Fruit fly (Drosophila melanogaster) whole organism, embryonic: ENCODE measurements around the gene CG13309.
A peak's percentile ranks its signal among the peaks of the same experiment; 100 is the strongest.

Source experiments
- Atf3 ChIP-seq: fragments of 200-800 bp; sonication (Bioruptor generic); optimal IDR thresholded peaks from 3 replicates; lab custom pipeline; 2016; ENCODE audit warnings: missing biosample characterization, missing genetic modification characterization
- Bteb2 ChIP-seq: fragments of 200-800 bp; sonication (Bioruptor generic); optimal IDR thresholded peaks from 2 replicates; lab custom pipeline; 2016; ENCODE audit warnings: missing biosample characterization, missing genetic modification characterization
- CG11456 ChIP-seq: fragments of 200-800 bp; sonication (Bioruptor generic); IDR thresholded peaks from 3 replicates; pipeline ENCODE4 v1.3.6; 2022; ENCODE audit warnings: missing biosample characterization, missing genetic modification characterization
- CG16863 ChIP-seq: fragments of 200-800 bp; sonication (Bioruptor generic); optimal IDR thresholded peaks from 3 replicates; lab custom pipeline; 2016; ENCODE audit warnings: missing biosample characterization, missing genetic modification characterization
- CG18476 ChIP-seq: fragments of 200-800 bp; sonication (Bioruptor generic); optimal IDR thresholded peaks from 2 replicates; lab custom pipeline; 2016; ENCODE audit warnings: missing biosample characterization, mild to moderate bottlenecking, missing genetic modification characterization
- CG2120 ChIP-seq: fragments of 200-800 bp; sonication (Bioruptor generic); optimal IDR thresholded peaks from 3 replicates; lab custom pipeline; 2016; ENCODE audit warnings: missing biosample characterization, missing genetic modification characterization
- CG3163 ChIP-seq: fragments of 200-800 bp; sonication (Bioruptor generic); optimal IDR thresholded peaks from 3 replicates; lab custom pipeline; 2016; ENCODE audit warnings: missing biosample characterization, missing genetic modification characterization
- CG32772 ChIP-seq: fragments of 200-800 bp; sonication (Bioruptor generic); IDR thresholded peaks from 2 replicates; pipeline ENCODE4 v1.3.6; 2022; ENCODE audit warnings: missing biosample characterization, missing genetic modification characterization
- CG34422 ChIP-seq: fragments of 200-800 bp; sonication (Bioruptor generic); IDR thresholded peaks from 3 replicates; pipeline ENCODE4 v1.3.6; 2022; ENCODE audit warnings: missing biosample characterization, missing genetic modification characterization
- CG4360 ChIP-seq: fragments of 200-800 bp; sonication (Bioruptor generic); IDR thresholded peaks from 2 replicates; pipeline ENCODE4 v1.3.6; 2022; ENCODE audit warnings: missing biosample characterization, missing genetic modification characterization
- CG4617 ChIP-seq: fragments of 200-800 bp; sonication (Bioruptor generic); optimal IDR thresholded peaks from 3 replicates; lab custom pipeline; 2016; ENCODE audit warnings: missing biosample characterization, missing genetic modification characterization, borderline replicate concordance
- CG7357 ChIP-seq: fragments of 200-800 bp; sonication (Bioruptor generic); IDR thresholded peaks from 3 replicates; pipeline ENCODE4 v1.3.6; 2022; ENCODE audit warnings: missing biosample characterization, missing genetic modification characterization
- CG8388 ChIP-seq: fragments of 200-800 bp; sonication (Bioruptor generic); optimal IDR thresholded peaks from 2 replicates; lab custom pipeline; 2019; ENCODE audit warnings: missing biosample characterization, mild to moderate bottlenecking, missing genetic modification characterization, moderate library complexity
- CG9437 ChIP-seq: fragments of 200-800 bp; sonication (Bioruptor generic); optimal IDR thresholded peaks from 2 replicates; lab custom pipeline; 2018; ENCODE audit warnings: missing biosample characterization, mild to moderate bottlenecking, missing genetic modification characterization
- CG9797 ChIP-seq: fragments of 200-800 bp; sonication (Bioruptor generic); optimal IDR thresholded peaks from 3 replicates; lab custom pipeline; 2018; ENCODE audit warnings: missing biosample characterization, mild to moderate bottlenecking, missing genetic modification characterization
- CG9817 ChIP-seq: fragments of 200-800 bp; sonication (Bioruptor generic); optimal IDR thresholded peaks from 2 replicates; lab custom pipeline; 2018; ENCODE audit warnings: missing biosample characterization, mild to moderate bottlenecking, missing genetic modification characterization, moderate library complexity
- Chrac-16 ChIP-seq: fragments of 200-800 bp; sonication (Bioruptor generic); optimal IDR thresholded peaks from 3 replicates; lab custom pipeline; 2016; ENCODE audit warnings: missing biosample characterization, missing genetic modification characterization
- CrebB ChIP-seq: fragments of 200-800 bp; sonication (Bioruptor generic); optimal IDR thresholded peaks from 3 replicates; lab custom pipeline; 2018; ENCODE audit warnings: missing biosample characterization, mild to moderate bottlenecking, missing genetic modification characterization
- Dll ChIP-seq: fragments of 200-800 bp; sonication (Bioruptor generic); IDR thresholded peaks from 4 replicates; pipeline ENCODE4 v1.3.6; 2022; ENCODE audit warnings: missing biosample characterization, missing genetic modification characterization; ENCODE audit not compliant: partially characterized antibody
- Dref ChIP-seq: fragments of 200-800 bp; sonication (Bioruptor generic); IDR thresholded peaks from 2 replicates; pipeline ENCODE4 v1.3.6; 2022; ENCODE audit warnings: missing biosample characterization, missing genetic modification characterization
- H15 ChIP-seq: fragments of 200-800 bp; sonication (Bioruptor generic); IDR thresholded peaks from 3 replicates; pipeline ENCODE4 v1.3.6; 2022; ENCODE audit warnings: missing biosample characterization, missing genetic modification characterization
- Hand ChIP-seq: fragments of 200-800 bp; sonication (Bioruptor generic); optimal IDR thresholded peaks from 2 replicates; lab custom pipeline; 2017; ENCODE audit warnings: mild to moderate bottlenecking, missing biosample characterization, missing genetic modification reagents, missing genetic modification characterization
- Lpt ChIP-seq: fragments of >200 bp; optimal IDR thresholded peaks from 2 replicates; lab custom pipeline; 2018; ENCODE audit warnings: missing biosample characterization, missing genetic modification characterization
- NFAT ChIP-seq: fragments of 200-800 bp; sonication (Bioruptor generic); IDR thresholded peaks from 2 replicates; pipeline ENCODE4 v1.3.6; 2022; ENCODE audit warnings: missing biosample characterization, missing genetic modification characterization
- Scr ChIP-seq: fragments of 200-800 bp; sonication (Bioruptor generic); IDR thresholded peaks from 2 replicates; pipeline ENCODE4 v1.3.6; 2022; ENCODE audit warnings: missing biosample characterization, missing genetic modification characterization; ENCODE audit not compliant: partially characterized antibody
- abd-A ChIP-seq: fragments of 200-800 bp; sonication (Bioruptor generic); optimal IDR thresholded peaks from 3 replicates; lab custom pipeline; 2019; ENCODE audit warnings: missing biosample characterization, mild to moderate bottlenecking, missing genetic modification characterization, moderate library complexity
- al ChIP-seq: fragments of 200-800 bp; sonication (Bioruptor generic); IDR thresholded peaks from 2 replicates; pipeline ENCODE4 v1.3.6; 2022; ENCODE audit warnings: missing biosample characterization, missing genetic modification characterization
- chm ChIP-seq: fragments of 200-800 bp; sonication (Bioruptor generic); IDR thresholded peaks from 2 replicates; pipeline ENCODE4 v1.3.6; 2022; ENCODE audit warnings: missing biosample characterization, missing genetic modification characterization
- esg ChIP-seq: fragments of 200-800 bp; sonication (Bioruptor generic); conservative IDR thresholded peaks from 2 replicates; pipeline ENCODE4 v1.3.6; 2022; ENCODE audit warnings: missing biosample characterization, missing genetic modification characterization
- eve ChIP-seq, 2 experiments: fragments of >200 bp; optimal IDR thresholded peaks; 2 replicates each; lab custom pipeline; 2017; ENCODE audit warnings: missing biosample characterization in 2 of 2, missing genetic modification characterization in 2 of 2
- grn ChIP-seq: fragments of 200-800 bp; sonication (Bioruptor generic); optimal IDR thresholded peaks from 3 replicates; lab custom pipeline; 2017; ENCODE audit warnings: missing biosample characterization, missing genetic modification characterization
- ind ChIP-seq: fragments of 200-800 bp; sonication (Bioruptor generic); optimal IDR thresholded peaks from 3 replicates; lab custom pipeline; 2016; ENCODE audit warnings: missing biosample characterization, missing genetic modification characterization
- lilli ChIP-seq: fragments of 200-800 bp; sonication (Bioruptor generic); optimal IDR thresholded peaks from 3 replicates; lab custom pipeline; 2016; ENCODE audit warnings: missing biosample characterization, missing genetic modification characterization
- mam ChIP-seq: fragments of 200-800 bp; sonication (Bioruptor generic); optimal IDR thresholded peaks from 3 replicates; lab custom pipeline; 2016; ENCODE audit warnings: missing biosample characterization, missing genetic modification characterization
- odd ChIP-seq: fragments of 200-800 bp; sonication (Bioruptor generic); optimal IDR thresholded peaks from 2 replicates; lab custom pipeline; 2017; ENCODE audit warnings: missing biosample characterization, mild to moderate bottlenecking, missing genetic modification characterization
- peb ChIP-seq: fragments of 200-800 bp; sonication (Bioruptor generic); IDR thresholded peaks from 2 replicates; pipeline ENCODE4 v1.3.6; 2022; ENCODE audit warnings: missing biosample characterization, missing genetic modification characterization
- sc ChIP-seq, 3 experiments: fragments of >200 bp in 2 of 3; fragments of 200-800 bp in 1 of 3; sonication (Bioruptor generic) in 1 of 3; optimal IDR thresholded peaks; 2 replicates in 2 of 3; 3 replicates in 1 of 3; lab custom pipeline; 2017; ENCODE audit warnings: mild to moderate bottlenecking in 1 of 3, missing biosample characterization in 1 of 3, missing genetic modification characterization in 1 of 3, missing genetic modification reagents in 1 of 3
- sd ChIP-seq: fragments of 200-800 bp; sonication (Bioruptor generic); optimal IDR thresholded peaks from 3 replicates; lab custom pipeline; 2018; ENCODE audit warnings: missing biosample characterization, mild to moderate bottlenecking, missing genetic modification characterization, moderate library complexity
- sens-2 ChIP-seq: fragments of 200-800 bp; sonication (Bioruptor generic); IDR thresholded peaks from 2 replicates; pipeline ENCODE4 v1.3.6; 2022; ENCODE audit warnings: missing biosample characterization, missing genetic modification characterization
- sima ChIP-seq: fragments of 200-800 bp; sonication (Bioruptor generic); optimal IDR thresholded peaks from 2 replicates; lab custom pipeline; 2016; ENCODE audit warnings: missing biosample characterization, missing genetic modification characterization
- slbo ChIP-seq: fragments of 200-800 bp; sonication (Bioruptor generic); IDR thresholded peaks from 2 replicates; pipeline ENCODE4 v1.3.6; 2022; ENCODE audit warnings: missing biosample characterization, missing genetic modification characterization
- slou ChIP-seq: fragments of 200-800 bp; sonication (Bioruptor generic); optimal IDR thresholded peaks from 3 replicates; lab custom pipeline; 2016; ENCODE audit warnings: missing biosample characterization, missing genetic modification characterization
- sqz ChIP-seq: fragments of 200-800 bp; sonication (Bioruptor generic); optimal IDR thresholded peaks from 3 replicates; lab custom pipeline; 2018; ENCODE audit warnings: missing biosample characterization, mild to moderate bottlenecking, missing genetic modification characterization
- ssp ChIP-seq: fragments of 200-800 bp; sonication (Bioruptor generic); IDR thresholded peaks from 2 replicates; pipeline ENCODE4 v1.3.6; 2022; ENCODE audit warnings: missing biosample characterization, missing genetic modification characterization
- trem ChIP-seq: fragments of 200-800 bp; optimal IDR thresholded peaks from 3 replicates; lab custom pipeline; 2019; ENCODE audit warnings: missing biosample characterization, mild to moderate bottlenecking, missing genetic modification characterization, moderate library complexity
- tx ChIP-seq: fragments of 200-800 bp; sonication (Bioruptor generic); optimal IDR thresholded peaks from 2 replicates; lab custom pipeline; 2016; ENCODE audit warnings: missing biosample characterization, missing genetic modification characterization
- z ChIP-seq: fragments of 200-800 bp; sonication (Bioruptor generic); IDR thresholded peaks from 3 replicates; pipeline ENCODE4 v1.3.6; 2022; ENCODE audit warnings: missing biosample characterization, missing genetic modification characterization
- zen2 ChIP-seq: fragments of 200-800 bp; sonication (Bioruptor generic); IDR thresholded peaks from 3 replicates; pipeline ENCODE4 v1.3.6; 2022; ENCODE audit warnings: missing biosample characterization, missing genetic modification characterization; ENCODE audit not compliant: partially characterized antibody
- zfh2 ChIP-seq: fragments of 200-800 bp; sonication (Bioruptor generic); optimal IDR thresholded peaks from 2 replicates; lab custom pipeline; 2016; ENCODE audit warnings: missing biosample characterization, missing genetic modification characterization

The CG13309 gene

DNA sequence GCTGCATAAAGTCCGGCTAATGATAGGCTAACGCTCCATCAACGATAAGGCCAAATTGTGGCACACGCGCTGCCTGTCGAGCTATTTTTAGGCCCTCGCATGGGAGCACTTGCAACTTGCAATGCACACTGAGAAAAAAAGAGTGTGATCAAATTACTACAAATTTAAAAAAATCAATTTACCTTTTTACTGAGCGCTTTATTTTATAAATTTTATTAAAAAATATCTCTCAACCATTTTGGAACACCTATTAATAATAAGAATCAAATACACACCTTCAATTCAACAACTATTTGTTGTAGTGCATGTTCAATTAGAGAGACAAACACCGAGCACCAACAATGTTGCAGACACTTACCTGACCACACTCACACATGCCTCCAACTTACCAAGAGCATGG, 44.7 kb upstream of the CG13309 start (continued):
- no peak for TF ChIP-seq grn (GFP tag; lab: Kevin White, UChicago)
- no peak for TF ChIP-seq CG7357 (GFP tag; lab: Robert Waterston, UW)
- no peak; the same call in 1 of the 2 replicates for TF ChIP-seq slbo (GFP tag; lab: Robert Waterston, UW)
- no peak for TF ChIP-seq odd (GFP tag; lab: Kevin White, UChicago)
- TF ChIP-seq tx: no peak
- TF ChIP-seq CG2120 (GFP tag; lab: Kevin White, UChicago): no peak

DNA sequence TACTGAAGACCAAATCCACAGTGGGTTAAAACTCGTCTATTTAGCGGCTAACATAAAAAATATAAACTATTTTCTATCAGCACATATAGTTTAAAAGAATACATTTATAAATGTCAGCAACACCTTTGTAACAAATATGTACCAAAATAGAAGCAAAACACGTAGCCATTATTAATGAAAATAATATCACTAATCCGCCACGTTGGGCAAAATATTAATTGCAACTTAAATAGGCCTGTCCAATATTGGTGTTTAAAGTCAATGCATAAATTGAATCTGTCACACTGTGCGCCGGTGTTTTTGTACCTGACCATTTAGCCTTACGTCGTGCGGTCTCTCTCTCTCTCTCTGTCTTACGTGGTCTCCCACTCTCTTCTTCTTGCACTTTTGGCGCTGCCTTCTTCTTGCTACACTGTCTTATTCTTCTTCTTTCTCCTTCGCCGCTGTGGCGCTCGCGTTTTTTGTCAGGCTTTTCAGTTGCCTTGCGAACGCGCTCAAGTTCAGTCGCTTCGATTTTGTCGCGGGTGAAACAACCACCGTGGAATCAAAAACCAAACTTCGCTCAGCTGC, 44.1 kb upstream of the CG13309 start:
- TF ChIP-seq sd: peak; percentile 91
- TF ChIP-seq eve (GFP tag; optimal IDR thresholded peaks at IDR 0.05; lab: Kevin White, UChicago): peak; percentile 74 to 100
- peak; percentile 94 for TF ChIP-seq NFAT (GFP tag; lab: Robert Waterston, UW)
- TF ChIP-seq lilli (GFP tag; lab: Kevin White, UChicago): peak; percentile 99
- TF ChIP-seq ind (GFP tag; lab: Kevin White, UChicago): peak; percentile 98
- peak; percentile 98 for TF ChIP-seq zfh2 (GFP tag; lab: Kevin White, UChicago)
- peak; percentile 86 for TF ChIP-seq sqz (GFP tag; lab: Kevin White, UChicago)
- peak; percentile 44 for TF ChIP-seq Scr (GFP tag; lab: Robert Waterston, UW)
- TF ChIP-seq Dll (GFP tag; lab: Robert Waterston, UW): peak; percentile 49; the same call in 2 of the 4 replicates
- no peak for TF ChIP-seq z (GFP tag; lab: Robert Waterston, UW)
- TF ChIP-seq H15 (GFP tag; lab: Robert Waterston, UW): peak; percentile 97
- TF ChIP-seq sens-2 (GFP tag; lab: Robert Waterston, UW): peak; percentile 90
- peak; percentile 97 for TF ChIP-seq CG8388 (GFP tag; lab: Kevin White, UChicago)
- peak; percentile 97 for TF ChIP-seq CG32772 (GFP tag; lab: Robert Waterston, UW)
- TF ChIP-seq slou (GFP tag; lab: Kevin White, UChicago): peak; percentile 80
- TF ChIP-seq CG4360 (GFP tag; lab: Robert Waterston, UW): peak; percentile 64
- peak; percentile 65 for TF ChIP-seq sima (GFP tag; lab: Kevin White, UChicago)
- peak; percentile 99 for TF ChIP-seq Chrac-16 (GFP tag; lab: Kevin White, UChicago)
- peak; percentile 88 for TF ChIP-seq CG3163
- TF ChIP-seq CG11456: peak; percentile 98
- peak; percentile 98 for TF ChIP-seq CG16863 (GFP tag; lab: Kevin White, UChicago)
- peak; percentile 73 for TF ChIP-seq abd-A (tag; lab: Kevin White, UChicago)
- TF ChIP-seq Atf3: peak; percentile 97
- TF ChIP-seq CG4617 (GFP tag; lab: Kevin White, UChicago): peak; percentile 97
- peak; percentile 100 for TF ChIP-seq CG9437 (GFP tag; lab: Kevin White, UChicago)
- TF ChIP-seq sc (optimal IDR thresholded peaks at IDR 0.05; lab: Kevin White, UChicago): no peak
- peak; percentile 98 for TF ChIP-seq sc (GFP tag; optimal IDR thresholded peaks at IDR 0.05; lab: Kevin White, UChicago)
- TF ChIP-seq ssp (GFP tag; lab: Robert Waterston, UW): peak; percentile 93
- peak; percentile 95 for TF ChIP-seq Hand (GFP tag; lab: Kevin White, UChicago)
- peak; percentile 96 for TF ChIP-seq CrebB
- TF ChIP-seq Lpt: no peak
- TF ChIP-seq zen2: no peak
- peak; percentile 98 for TF ChIP-seq Bteb2 (GFP tag; lab: Kevin White, UChicago)
- peak; percentile 97 for TF ChIP-seq CG18476 (GFP tag; lab: Kevin White, UChicago)
- TF ChIP-seq CG9797 (GFP tag; lab: Kevin White, UChicago): peak; percentile 45
- peak; percentile 99 for TF ChIP-seq CG2120 (GFP tag; lab: Kevin White, UChicago)
- peak; percentile 93 for TF ChIP-seq trem
- TF ChIP-seq CG9817 (tag; lab: Kevin White, UChicago): peak; percentile 99
- TF ChIP-seq peb: peak; percentile 97
- peak; percentile 99 for TF ChIP-seq esg
- TF ChIP-seq chm (GFP tag; lab: Robert Waterston, UW): peak; percentile 91
- TF ChIP-seq CG34422: peak; percentile 97
- TF ChIP-seq Dref (GFP tag; lab: Robert Waterston, UW): peak; percentile 39
- peak; percentile 98 for TF ChIP-seq al (GFP tag; lab: Robert Waterston, UW)
- peak; percentile 91 for TF ChIP-seq mam (GFP tag; lab: Kevin White, UChicago)
